Worm (Caenorhabditis elegans) whole organism, L1 larva: Measurements from ENCODE around the gene egrh-3.

Source experiments
- C04F5.9 ChIP-seq: sonication (generic microtip); optimal IDR thresholded peaks from 2 replicates; lab custom pipeline; 2016; ENCODE audit warnings: missing genetic modification characterization, missing compliant biosample characterization
- C34B4.2 ChIP-seq: sonication (generic microtip); optimal IDR thresholded peaks from 2 replicates; lab custom pipeline; 2017; ENCODE audit warnings: mild to moderate bottlenecking, missing genetic modification characterization, missing compliant biosample characterization
- F16B12.6 ChIP-seq: fragments of 150-350 bp; optimal IDR thresholded peaks from 2 replicates; lab custom pipeline; 2014; ENCODE audit warnings: missing biosample characterization, missing genetic modification characterization
- Y116A8C.19 ChIP-seq: sonication (generic microtip); optimal IDR thresholded peaks from 2 replicates; lab custom pipeline; 2016; ENCODE audit warnings: missing compliant biosample characterization, missing genetic modification characterization, borderline replicate concordance
- aly-2 ChIP-seq: fragments of 150-350 bp; optimal IDR thresholded peaks from 2 replicates; lab custom pipeline; 2014; ENCODE audit warnings: missing biosample characterization, missing genetic modification characterization
- blmp-1 ChIP-seq: fragments of 150-350 bp; optimal IDR thresholded peaks from 2 replicates; lab custom pipeline; 2014; ENCODE audit warnings: missing biosample characterization, missing genetic modification characterization
- ceh-63 ChIP-seq: fragments of 200-800 bp; sonication (Bioruptor generic); optimal IDR thresholded peaks from 2 replicates; lab custom pipeline; 2018; ENCODE audit warnings: mild to moderate bottlenecking, missing genetic modification characterization, missing compliant biosample characterization
- ceh-82 ChIP-seq, 3 experiments: fragments of 150-350 bp in 1 of 3; sonication (generic microtip) in 2 of 3; optimal IDR thresholded peaks; 2 replicates each; lab custom pipeline; 2014 to 2017; ENCODE audit warnings: missing biosample characterization in 3 of 3, missing genetic modification characterization in 3 of 3
- ceh-88 ChIP-seq: fragments of 200-800 bp; sonication (Bioruptor generic); IDR thresholded peaks from 2 replicates; pipeline ENCODE4 v1.3.6; 2022; ENCODE audit warnings: missing genetic modification characterization, missing compliant biosample characterization
- ceh-90 ChIP-seq: sonication (generic microtip); optimal IDR thresholded peaks from 2 replicates; lab custom pipeline; 2016; ENCODE audit warnings: missing genetic modification characterization, missing compliant biosample characterization
- ces-1 ChIP-seq: fragments of 150-350 bp; optimal IDR thresholded peaks from 2 replicates; lab custom pipeline; 2014; ENCODE audit warnings: missing biosample characterization, missing genetic modification reagents, missing genetic modification characterization
- dpl-1 ChIP-seq, 3 experiments: fragments of 150-350 bp in 2 of 3; sonication (generic microtip) in 1 of 3; optimal IDR thresholded peaks; 2 replicates each; lab custom pipeline; 2014 to 2017; ENCODE audit warnings: missing biosample characterization in 3 of 3, missing genetic modification characterization in 3 of 3, missing genetic modification reagents in 3 of 3
- dsc-1 ChIP-seq: sonication (generic microtip); optimal IDR thresholded peaks from 2 replicates; lab custom pipeline; 2016; ENCODE audit warnings: mild to moderate bottlenecking, missing genetic modification characterization, missing compliant biosample characterization
- efl-3 ChIP-seq: fragments of 200-800 bp; sonication (Bioruptor generic); optimal IDR thresholded peaks from 2 replicates; lab custom pipeline; 2018; ENCODE audit warnings: mild to moderate bottlenecking, missing genetic modification characterization, missing compliant biosample characterization
- egl-27 ChIP-seq, 2 experiments: fragments of 150-350 bp in 1 of 2; sonication (generic microtip); optimal IDR thresholded peaks; 3 replicates each; lab custom pipeline; 2017 to 2018; ENCODE audit warnings: missing biosample characterization in 2 of 2, missing genetic modification characterization in 2 of 2, missing genetic modification reagents in 2 of 2
- elt-3 ChIP-seq, 6 experiments: fragments of 150-350 bp in 1 of 6; sonication (generic microtip); optimal IDR thresholded peaks; 2 replicates each; lab custom pipeline; 2017 to 2018; ENCODE audit warnings: missing biosample characterization in 6 of 6, missing genetic modification characterization in 6 of 6, inconsistent platforms in 1 of 6
- fkh-10 ChIP-seq: sonication (generic microtip); optimal IDR thresholded peaks from 2 replicates; lab custom pipeline; 2017; ENCODE audit warnings: missing biosample characterization, missing genetic modification reagents, missing genetic modification characterization
- fkh-8 ChIP-seq: sonication (generic microtip); optimal IDR thresholded peaks from 2 replicates; lab custom pipeline; 2016; ENCODE audit warnings: mild to moderate bottlenecking, missing genetic modification characterization, missing compliant biosample characterization
- fos-1 ChIP-seq: fragments of 150-350 bp; optimal IDR thresholded peaks from 2 replicates; lab custom pipeline; 2014; ENCODE audit warnings: missing biosample characterization, missing genetic modification characterization
- grh-1 ChIP-seq: fragments of 200-800 bp; sonication (Bioruptor generic); IDR thresholded peaks from 2 replicates; pipeline ENCODE4 v1.3.6; 2022; ENCODE audit warnings: missing genetic modification reagents, missing genetic modification characterization, missing compliant biosample characterization
- hlh-17 ChIP-seq: fragments of 200-800 bp; sonication (Bioruptor generic); optimal IDR thresholded peaks from 2 replicates; lab custom pipeline; 2018; ENCODE audit warnings: missing genetic modification characterization, mild to moderate bottlenecking, missing compliant biosample characterization, moderate library complexity, borderline replicate concordance
- irx-1 ChIP-seq: sonication (generic microtip); optimal IDR thresholded peaks from 2 replicates; lab custom pipeline; 2016; ENCODE audit warnings: missing genetic modification characterization, missing compliant biosample characterization
- isw-1 ChIP-seq: fragments of 200-800 bp; sonication (Bioruptor generic); IDR thresholded peaks from 2 replicates; pipeline ENCODE4 v1.3.6; 2022; ENCODE audit warnings: missing genetic modification characterization, missing compliant biosample characterization
- jun-1 ChIP-seq: fragments of 150-350 bp; optimal IDR thresholded peaks from 2 replicates; lab custom pipeline; 2014; ENCODE audit warnings: missing biosample characterization, missing genetic modification reagents, missing genetic modification characterization
- lin-15B ChIP-seq: fragments of 150-350 bp; sonication (generic microtip); optimal IDR thresholded peaks from 3 replicates; lab custom pipeline; 2014; ENCODE audit warnings: missing biosample characterization, missing genetic modification characterization
- lin-39 ChIP-seq: fragments of 150-350 bp; optimal IDR thresholded peaks from 2 replicates; lab custom pipeline; 2014; ENCODE audit warnings: missing biosample characterization, missing genetic modification reagents, missing genetic modification characterization
- lsy-2 ChIP-seq, 2 experiments: fragments of 150-350 bp; optimal IDR thresholded peaks; 2 replicates each; lab custom pipeline; 2014; ENCODE audit warnings: missing biosample characterization in 2 of 2, missing genetic modification characterization in 2 of 2
- mdl-1 ChIP-seq, 2 experiments: fragments of 150-350 bp; optimal IDR thresholded peaks; 2 replicates each; lab custom pipeline; 2014 to 2017; ENCODE audit warnings: missing biosample characterization in 2 of 2, missing genetic modification characterization in 2 of 2, inconsistent platforms in 1 of 2
- mef-2 ChIP-seq: fragments of 150-350 bp; optimal IDR thresholded peaks from 2 replicates; lab custom pipeline; 2014; ENCODE audit warnings: missing biosample characterization, missing genetic modification characterization
- nhr-19 ChIP-seq: fragments of 200-800 bp; sonication (Bioruptor generic); conservative IDR thresholded peaks from 2 replicates; pipeline ENCODE4 v1.3.6; 2022; ENCODE audit warnings: missing genetic modification characterization, missing compliant biosample characterization
- nhr-20 ChIP-seq: sonication (generic microtip); optimal IDR thresholded peaks from 2 replicates; lab custom pipeline; 2016; ENCODE audit warnings: mild to moderate bottlenecking, missing genetic modification characterization, missing compliant biosample characterization
- nhr-237 ChIP-seq: fragments of 150-350 bp; optimal IDR thresholded peaks from 2 replicates; lab custom pipeline; 2014; ENCODE audit warnings: missing biosample characterization, missing genetic modification characterization
- nhr-28 ChIP-seq: fragments of 150-350 bp; optimal IDR thresholded peaks from 2 replicates; lab custom pipeline; 2014; ENCODE audit warnings: missing biosample characterization, missing genetic modification characterization
- nhr-47 ChIP-seq: sonication (generic microtip); optimal IDR thresholded peaks from 2 replicates; lab custom pipeline; 2016; ENCODE audit warnings: mild to moderate bottlenecking, missing genetic modification characterization, moderate library complexity, missing compliant biosample characterization
- nhr-71 ChIP-seq: sonication (generic microtip); optimal IDR thresholded peaks from 2 replicates; lab custom pipeline; 2016; ENCODE audit warnings: mild to moderate bottlenecking, missing genetic modification characterization, moderate library complexity, missing compliant biosample characterization
- nhr-76 ChIP-seq: sonication (generic microtip); optimal IDR thresholded peaks from 2 replicates; lab custom pipeline; 2017; ENCODE audit warnings: missing biosample characterization, missing genetic modification characterization
- nhr-77 ChIP-seq: fragments of 150-350 bp; optimal IDR thresholded peaks from 2 replicates; lab custom pipeline; 2014; ENCODE audit warnings: missing biosample characterization, missing genetic modification characterization
- nhr-90 ChIP-seq: sonication (generic microtip); optimal IDR thresholded peaks from 2 replicates; lab custom pipeline; 2016; ENCODE audit warnings: mild to moderate bottlenecking, missing genetic modification characterization, missing compliant biosample characterization; ENCODE audit not compliant: poor library complexity
- pag-3 ChIP-seq: sonication (generic microtip); optimal IDR thresholded peaks from 2 replicates; lab custom pipeline; 2017; ENCODE audit warnings: missing genetic modification characterization, mild to moderate bottlenecking, missing compliant biosample characterization, antibody characterized with exemption, borderline replicate concordance; ENCODE audit not compliant: insufficient read depth
- pax-3 ChIP-seq: fragments of 200-800 bp; sonication (Bioruptor generic); optimal IDR thresholded peaks from 2 replicates; lab custom pipeline; 2018; ENCODE audit warnings: mild to moderate bottlenecking, missing genetic modification characterization, moderate library complexity, missing compliant biosample characterization
- rnt-1 ChIP-seq: sonication (generic microtip); optimal IDR thresholded peaks from 2 replicates; lab custom pipeline; 2016; ENCODE audit warnings: mild to moderate bottlenecking, missing genetic modification characterization, moderate library complexity, missing compliant biosample characterization
- skn-1 ChIP-seq: fragments of 150-350 bp; optimal IDR thresholded peaks from 2 replicates; lab custom pipeline; 2014; ENCODE audit warnings: missing biosample characterization, missing genetic modification characterization
- sox-4 ChIP-seq: sonication (generic microtip); optimal IDR thresholded peaks from 2 replicates; lab custom pipeline; 2016; ENCODE audit warnings: missing genetic modification characterization, missing compliant biosample characterization
- sptf-1 ChIP-seq: fragments of 150-350 bp; optimal IDR thresholded peaks from 2 replicates; lab custom pipeline; 2014; ENCODE audit warnings: missing biosample characterization, missing genetic modification characterization
- swsn-7 ChIP-seq: sonication (generic microtip); optimal IDR thresholded peaks from 2 replicates; lab custom pipeline; 2016; ENCODE audit warnings: missing genetic modification characterization, missing compliant biosample characterization
- tbx-2 ChIP-seq: sonication (generic microtip); optimal IDR thresholded peaks from 2 replicates; lab custom pipeline; 2016; ENCODE audit warnings: missing genetic modification characterization, missing compliant biosample characterization
- unc-130 ChIP-seq: fragments of 150-350 bp; optimal IDR thresholded peaks from 2 replicates; lab custom pipeline; 2017; ENCODE audit warnings: missing biosample characterization, missing genetic modification characterization, inconsistent platforms
- unc-86 ChIP-seq: sonication (generic microtip); optimal IDR thresholded peaks from 2 replicates; lab custom pipeline; 2016; ENCODE audit warnings: missing genetic modification characterization, missing compliant biosample characterization
- unc-98 ChIP-seq: fragments of 200-800 bp; sonication (Bioruptor generic); IDR thresholded peaks from 2 replicates; pipeline ENCODE4 v1.3.6; 2022; ENCODE audit warnings: missing genetic modification characterization, missing compliant biosample characterization
- vab-15 ChIP-seq: sonication (generic microtip); optimal IDR thresholded peaks from 2 replicates; lab custom pipeline; 2017; ENCODE audit warnings: missing genotype, mild to moderate bottlenecking, missing genetic modification characterization, missing compliant biosample characterization
- zag-1 ChIP-seq: fragments of 150-350 bp; optimal IDR thresholded peaks from 2 replicates; lab custom pipeline; 2014; ENCODE audit warnings: missing biosample characterization, missing genetic modification characterization
- zip-4 ChIP-seq: fragments of 200-800 bp; sonication (Bioruptor generic); optimal IDR thresholded peaks from 2 replicates; lab custom pipeline; 2018; ENCODE audit warnings: mild to moderate bottlenecking, missing genetic modification characterization, moderate library complexity, missing compliant biosample characterization
- ztf-4 ChIP-seq: fragments of 150-350 bp; optimal IDR thresholded peaks from 2 replicates; lab custom pipeline; 2014; ENCODE audit warnings: missing biosample characterization, missing genetic modification characterization

Gene egrh-3

ce11 chrIV:2639666-2640273 lies 48.8 kb downstream of the egrh-3 start (continued):
- TF ChIP-seq C34B4.2 (tag; lab: Kevin White, UChicago): no peak
- TF ChIP-seq fkh-8 (tag; lab: Kevin White, UChicago): no peak
- TF ChIP-seq egl-27 (tag; optimal IDR thresholded peaks at IDR 0.05; lab: Kevin White, UChicago): no peak
- no peak for TF ChIP-seq unc-130 (tag; lab: Kevin White, UChicago)
- no peak for TF ChIP-seq elt-3 (tag; optimal IDR thresholded peaks at IDR 0.05; lab: Kevin White, UChicago)
- TF ChIP-seq C04F5.9 (tag; lab: Kevin White, UChicago): no peak
- no peak for TF ChIP-seq grh-1
- no peak for TF ChIP-seq ceh-82 (tag; optimal IDR thresholded peaks at IDR 0.05; lab: Kevin White, UChicago)
- no peak for TF ChIP-seq ceh-88 (GFP tag; lab: Robert Waterston, UW)
- TF ChIP-seq unc-98 (GFP tag; lab: Robert Waterston, UW): no peak
- no peak for TF ChIP-seq vab-15 (tag; lab: Kevin White, UChicago)
- no peak for TF ChIP-seq ceh-90 (tag; lab: Kevin White, UChicago)
- no peak for TF ChIP-seq zag-1
- no peak for TF ChIP-seq jun-1 (tag; lab: Kevin White, UChicago)
- TF ChIP-seq swsn-7 (tag; lab: Kevin White, UChicago): peak; percentile 43
- TF ChIP-seq dsc-1: peak; percentile 59
- TF ChIP-seq nhr-90 (tag; lab: Kevin White, UChicago): peak; percentile 36
- TF ChIP-seq blmp-1 (tag; lab: Kevin White, UChicago): no peak
- TF ChIP-seq nhr-47: peak; percentile 61
- TF ChIP-seq nhr-19 (GFP tag; lab: Robert Waterston, UW): peak; percentile 50
- no peak for TF ChIP-seq mef-2 (tag; lab: Kevin White, UChicago)
- TF ChIP-seq ceh-63 (GFP tag; lab: Kevin White, UChicago): no peak
- peak; percentile 40 for TF ChIP-seq rnt-1 (tag; lab: Kevin White, UChicago)
- no peak for TF ChIP-seq F16B12.6 (tag; lab: Kevin White, UChicago)
- no peak for TF ChIP-seq pax-3 (tag; lab: Kevin White, UChicago)
- no peak for TF ChIP-seq nhr-76
- TF ChIP-seq tbx-2: peak; percentile 24
- no peak for TF ChIP-seq efl-3 (GFP tag; lab: Kevin White, UChicago)
- peak; percentile 19 for TF ChIP-seq nhr-20
- TF ChIP-seq nhr-71: no peak
- TF ChIP-seq mdl-1 (tag; optimal IDR thresholded peaks at IDR 0.05; lab: Kevin White, UChicago): peak in 1 of 2 experiments; percentile 8
- no peak for TF ChIP-seq hlh-17 (GFP tag; lab: Kevin White, UChicago)
- TF ChIP-seq sptf-1 (tag; lab: Kevin White, UChicago): no peak
- peak; percentile 8 for TF ChIP-seq zip-4 (GFP tag; lab: Kevin White, UChicago)
- no peak for TF ChIP-seq Y116A8C.19 (tag; lab: Kevin White, UChicago)
- no peak for TF ChIP-seq isw-1 (GFP tag; lab: Robert Waterston, UW)
- no peak for TF ChIP-seq fkh-10 (GFP tag; lab: Kevin White, UChicago)
- no peak for TF ChIP-seq sox-4 (tag; lab: Kevin White, UChicago)
- TF ChIP-seq irx-1: no peak
- TF ChIP-seq lsy-2 (tag; optimal IDR thresholded peaks at IDR 0.05; lab: Kevin White, UChicago): peak; percentile 12 to 41
- no peak for TF ChIP-seq lin-39
- TF ChIP-seq aly-2 (tag; lab: Kevin White, UChicago): no peak
- no peak for TF ChIP-seq nhr-28 (tag; lab: Kevin White, UChicago)
- TF ChIP-seq nhr-77 (tag; lab: Kevin White, UChicago): no peak
- no peak for TF ChIP-seq unc-86
- TF ChIP-seq ces-1 (GFP tag; lab: Kevin White, UChicago): no peak
- TF ChIP-seq dpl-1 (GFP tag; optimal IDR thresholded peaks at IDR 0.05; lab: Kevin White, UChicago): peak; percentile 16 to 32 (median 31)
- TF ChIP-seq skn-1: peak; percentile 29
- no peak for TF ChIP-seq ztf-4
- no peak for TF ChIP-seq pag-3 (tag; lab: Kevin White, UChicago)
- no peak for TF ChIP-seq lin-15B (tag; lab: Kevin White, UChicago)
- no peak for TF ChIP-seq nhr-237
- TF ChIP-seq fos-1 (tag; lab: Kevin White, UChicago): no peak
